Worm (Caenorhabditis elegans): Measurements from ENCODE around the gene F54C9.14.

Gene F54C9.14

DNA sequence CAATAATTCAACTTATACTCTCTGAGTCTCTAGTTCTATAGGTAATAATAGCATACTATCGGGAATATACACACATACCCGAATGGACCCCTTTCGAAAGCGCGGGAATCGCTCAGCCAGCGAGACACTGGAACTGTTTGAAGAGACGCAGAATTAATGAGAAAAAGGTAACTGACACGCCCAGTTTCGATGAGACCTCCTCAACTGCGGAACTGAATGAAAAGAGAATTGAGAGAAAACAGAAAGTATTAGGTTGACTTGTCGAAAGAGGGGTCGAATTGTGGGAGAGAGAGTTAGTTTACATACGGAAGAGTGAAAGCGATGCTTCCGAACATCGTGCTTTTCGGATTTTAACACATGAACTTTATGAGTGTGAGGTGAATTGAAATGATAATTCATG, 30.1 kb upstream of the F54C9.14 start:
- TF ChIP-seq klf-2 (GFP tag; conservative IDR thresholded peaks at IDR 0.05) (no peak), ztf-29 (GFP tag; IDR thresholded peaks at IDR 0.05) (no peak), ref-1 (GFP tag; conservative IDR thresholded peaks at IDR 0.05) (no peak), ztf-23 (GFP tag; IDR thresholded peaks at IDR 0.05) (no peak), cog-1 (tag; optimal IDR thresholded peaks at IDR 0.05) (no peak), tab-1 (GFP tag; IDR thresholded peaks at IDR 0.05) (no peak), T22C8.4 (GFP tag; IDR thresholded peaks at IDR 0.05) (no peak), med-1 (GFP tag; optimal IDR thresholded peaks at IDR 0.05; ENCODE audit: insufficient read depth) (no peak), flt-1 (GFP tag; IDR thresholded peaks at IDR 0.05) (no peak)

DNA sequence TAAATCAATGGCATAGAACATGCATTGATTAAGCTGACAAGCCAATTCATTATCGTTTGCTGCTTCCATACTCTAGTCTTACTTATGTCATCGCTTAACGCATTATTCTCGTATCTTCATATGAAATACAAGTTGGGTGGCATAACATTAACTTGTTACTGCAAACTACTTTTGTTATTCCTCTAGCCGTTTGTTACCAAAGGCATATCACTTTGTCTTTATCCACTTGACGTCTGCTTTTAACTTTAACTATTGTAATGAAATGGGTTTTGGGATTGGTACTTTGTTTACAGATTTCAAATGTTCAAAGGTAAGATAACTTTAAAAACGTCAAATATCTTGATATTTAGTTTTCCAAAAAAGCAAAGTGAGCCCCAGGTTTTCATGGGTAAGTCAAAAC, 26.0 kb upstream of the F54C9.14 start, which contains the start of gene W01C9.2:
Gene W01C9.2, plus strand, starts transcription at position 301 of the 400 bp plus-strand sequence.
- no peak for TF ChIP-seq flt-1 (GFP tag; IDR thresholded peaks at IDR 0.05)
- no peak for TF ChIP-seq cog-1 (tag; optimal IDR thresholded peaks at IDR 0.05)
- no peak for TF ChIP-seq klf-2 (GFP tag; conservative IDR thresholded peaks at IDR 0.05)
- no peak for TF ChIP-seq ztf-23 (GFP tag; IDR thresholded peaks at IDR 0.05)
- TF ChIP-seq med-1 (GFP tag; optimal IDR thresholded peaks at IDR 0.05; ENCODE audit: insufficient read depth), result no peak
- no peak for TF ChIP-seq ref-1 (GFP tag; conservative IDR thresholded peaks at IDR 0.05)
- TF ChIP-seq T22C8.4 (GFP tag; IDR thresholded peaks at IDR 0.05), result no peak
- TF ChIP-seq tab-1 (GFP tag; IDR thresholded peaks at IDR 0.05), result no peak
- TF ChIP-seq ztf-29 (GFP tag; IDR thresholded peaks at IDR 0.05), result no peak

DNA sequence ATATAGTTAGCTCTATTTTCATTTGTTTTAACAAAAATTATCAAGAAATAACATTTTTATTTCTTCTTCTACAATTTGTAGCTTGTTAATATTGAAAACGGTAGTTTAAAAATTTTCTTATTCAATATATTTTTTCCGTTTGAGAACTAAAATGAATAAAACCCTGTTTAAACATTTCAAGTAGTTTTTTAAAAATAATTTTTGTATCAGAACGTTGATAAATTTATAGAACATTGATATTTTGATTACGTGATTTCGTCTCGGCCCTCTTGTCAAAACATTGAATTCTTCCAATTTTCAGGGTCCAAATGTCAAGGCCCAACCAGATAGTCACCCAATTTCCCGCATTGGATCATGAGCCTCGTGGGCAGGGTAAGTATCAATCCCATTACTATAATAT, 21.7 kb upstream of the F54C9.14 start, which contains the start of gene pqn-73:
Gene pqn-73, plus strand, starts transcription at position 301 of the 400 bp plus-strand sequence.
- TF ChIP-seq flt-1 (GFP tag; IDR thresholded peaks at IDR 0.05), result no peak
- no peak for TF ChIP-seq cog-1 (tag; optimal IDR thresholded peaks at IDR 0.05)
- no peak for TF ChIP-seq med-1 (GFP tag; optimal IDR thresholded peaks at IDR 0.05; ENCODE audit: insufficient read depth)
- no peak for TF ChIP-seq T22C8.4 (GFP tag; IDR thresholded peaks at IDR 0.05)
- TF ChIP-seq ztf-29 (GFP tag; IDR thresholded peaks at IDR 0.05), result no peak
- TF ChIP-seq tab-1 (GFP tag; IDR thresholded peaks at IDR 0.05), result no peak
- no peak for TF ChIP-seq ztf-23 (GFP tag; IDR thresholded peaks at IDR 0.05)
- TF ChIP-seq ref-1 (GFP tag; conservative IDR thresholded peaks at IDR 0.05), result no peak
- TF ChIP-seq klf-2 (GFP tag; conservative IDR thresholded peaks at IDR 0.05), result no peak

DNA sequence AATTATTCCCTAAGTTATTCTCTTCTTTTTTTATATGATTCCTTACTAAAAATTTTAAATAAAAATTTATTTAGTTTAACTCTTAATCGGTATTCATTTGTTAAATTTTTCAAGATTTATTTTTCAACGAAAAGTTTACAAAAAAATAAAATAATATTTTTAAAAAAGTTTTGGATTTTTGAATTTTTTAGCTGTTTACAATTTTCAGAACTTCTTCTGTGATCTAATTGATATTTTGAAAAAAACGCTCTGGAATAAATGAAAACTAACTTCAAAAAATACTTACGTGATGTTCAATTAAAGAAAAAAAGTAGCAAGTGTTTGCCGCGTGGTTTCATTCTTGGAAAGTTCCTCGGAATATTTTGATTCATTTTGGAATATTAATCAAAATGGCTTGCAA, 16.8 kb upstream of the F54C9.14 start, which contains the start of gene decr-1.2:
Gene decr-1.2, plus strand, starts transcription at position 301 of the 400 bp plus-strand sequence.
- TF ChIP-seq flt-1 (GFP tag; IDR thresholded peaks at IDR 0.05), result no peak
- no peak for TF ChIP-seq cog-1 (tag; optimal IDR thresholded peaks at IDR 0.05)
- no peak for TF ChIP-seq ref-1 (GFP tag; conservative IDR thresholded peaks at IDR 0.05)
- TF ChIP-seq ztf-23 (GFP tag; IDR thresholded peaks at IDR 0.05), result no peak
- no peak for TF ChIP-seq med-1 (GFP tag; optimal IDR thresholded peaks at IDR 0.05; ENCODE audit: insufficient read depth)
- TF ChIP-seq klf-2 (GFP tag; conservative IDR thresholded peaks at IDR 0.05), result no peak
- no peak for TF ChIP-seq tab-1 (GFP tag; IDR thresholded peaks at IDR 0.05)
- TF ChIP-seq ztf-29 (GFP tag; IDR thresholded peaks at IDR 0.05), result no peak
- TF ChIP-seq T22C8.4 (GFP tag; IDR thresholded peaks at IDR 0.05), result no peak

DNA sequence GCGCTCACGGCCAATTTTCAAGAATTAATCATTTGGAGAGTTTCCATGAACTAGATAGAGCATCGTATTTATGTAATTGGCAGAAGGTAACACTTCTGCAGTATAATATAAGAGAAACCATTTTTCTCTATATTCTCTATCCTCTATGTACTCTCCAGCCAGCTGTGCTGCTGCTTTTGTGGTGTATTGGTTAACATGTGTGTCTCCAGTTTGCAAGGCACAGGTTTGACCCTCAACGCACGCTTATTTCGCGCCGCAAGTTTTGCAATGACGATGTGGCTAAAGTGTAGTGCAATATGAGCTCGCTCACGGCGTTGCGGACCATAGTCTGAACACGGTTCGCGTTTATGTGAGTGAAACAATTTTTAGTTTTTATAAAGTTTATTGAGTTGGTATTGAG, 15.1 kb upstream of the F54C9.14 start:
- TF ChIP-seq flt-1 (GFP tag; IDR thresholded peaks at IDR 0.05), result peak; percentile 92
- TF ChIP-seq ztf-23 (GFP tag; IDR thresholded peaks at IDR 0.05), result no peak; the same call in none of the 2 replicates
- peak; percentile 52 for TF ChIP-seq cog-1 (tag; optimal IDR thresholded peaks at IDR 0.05)
- TF ChIP-seq klf-2 (GFP tag; conservative IDR thresholded peaks at IDR 0.05), result peak; percentile 84
- peak; percentile 90 for TF ChIP-seq ref-1 (GFP tag; conservative IDR thresholded peaks at IDR 0.05)
- TF ChIP-seq tab-1 (GFP tag; IDR thresholded peaks at IDR 0.05), result peak; percentile 91
- TF ChIP-seq ztf-29 (GFP tag; IDR thresholded peaks at IDR 0.05), result peak; percentile 82
- peak; percentile 40 for TF ChIP-seq med-1 (GFP tag; optimal IDR thresholded peaks at IDR 0.05; ENCODE audit: insufficient read depth)
- peak; percentile 63; the same call in 1 of the 2 replicates for TF ChIP-seq T22C8.4 (GFP tag; IDR thresholded peaks at IDR 0.05)

DNA sequence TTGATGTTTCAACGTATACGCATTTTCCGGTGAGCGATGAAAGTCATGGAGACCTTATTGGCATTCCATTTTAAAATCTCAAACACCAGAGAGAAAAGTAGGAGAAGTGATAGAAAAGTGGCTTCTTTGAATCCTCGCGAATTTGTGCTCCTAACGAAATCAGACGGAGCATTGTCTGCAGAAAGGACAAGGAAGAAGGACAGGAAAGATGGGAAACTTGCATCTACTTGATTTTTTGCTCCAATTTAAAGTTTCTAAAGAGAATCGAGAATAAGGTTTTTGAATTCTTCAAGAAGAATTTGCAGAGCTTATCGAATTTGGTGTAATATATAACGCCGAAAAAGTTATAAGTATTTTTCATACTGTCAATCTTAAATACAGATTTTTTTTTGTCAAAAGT, 11.0 kb upstream of the F54C9.14 start:
- TF ChIP-seq tab-1 (GFP tag; IDR thresholded peaks at IDR 0.05) (no peak), med-1 (GFP tag; optimal IDR thresholded peaks at IDR 0.05; ENCODE audit: insufficient read depth) (no peak), klf-2 (GFP tag; conservative IDR thresholded peaks at IDR 0.05) (no peak), cog-1 (tag; optimal IDR thresholded peaks at IDR 0.05) (no peak), flt-1 (GFP tag; IDR thresholded peaks at IDR 0.05) (no peak), T22C8.4 (GFP tag; IDR thresholded peaks at IDR 0.05) (no peak), ztf-29 (GFP tag; IDR thresholded peaks at IDR 0.05) (no peak), ztf-23 (GFP tag; IDR thresholded peaks at IDR 0.05) (no peak), ref-1 (GFP tag; conservative IDR thresholded peaks at IDR 0.05) (no peak)

DNA sequence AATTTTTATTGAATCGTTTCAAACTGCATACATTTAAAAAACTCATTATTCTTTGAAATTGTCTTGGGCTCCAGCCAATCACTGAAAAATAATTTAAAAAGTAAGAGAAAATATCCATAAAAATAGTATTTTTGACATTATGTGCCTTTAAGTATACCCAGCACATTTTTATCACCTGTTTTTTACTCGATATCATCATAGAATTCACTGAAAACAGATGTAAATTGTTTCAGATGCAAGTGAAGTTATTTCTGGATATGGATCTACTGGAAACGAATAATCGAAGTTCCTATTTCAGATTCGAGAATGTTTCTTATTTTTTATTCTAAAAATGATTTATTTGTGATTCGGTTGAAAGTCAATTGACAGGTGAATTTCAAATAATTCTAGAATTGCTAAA, 7.5 kb upstream of the F54C9.14 start:
- no peak for TF ChIP-seq med-1 (GFP tag; optimal IDR thresholded peaks at IDR 0.05; ENCODE audit: insufficient read depth)
- TF ChIP-seq klf-2 (GFP tag; conservative IDR thresholded peaks at IDR 0.05), result no peak
- no peak for TF ChIP-seq ztf-23 (GFP tag; IDR thresholded peaks at IDR 0.05)
- TF ChIP-seq cog-1 (tag; optimal IDR thresholded peaks at IDR 0.05), result no peak
- TF ChIP-seq ztf-29 (GFP tag; IDR thresholded peaks at IDR 0.05), result no peak
- no peak for TF ChIP-seq T22C8.4 (GFP tag; IDR thresholded peaks at IDR 0.05)

DNA sequence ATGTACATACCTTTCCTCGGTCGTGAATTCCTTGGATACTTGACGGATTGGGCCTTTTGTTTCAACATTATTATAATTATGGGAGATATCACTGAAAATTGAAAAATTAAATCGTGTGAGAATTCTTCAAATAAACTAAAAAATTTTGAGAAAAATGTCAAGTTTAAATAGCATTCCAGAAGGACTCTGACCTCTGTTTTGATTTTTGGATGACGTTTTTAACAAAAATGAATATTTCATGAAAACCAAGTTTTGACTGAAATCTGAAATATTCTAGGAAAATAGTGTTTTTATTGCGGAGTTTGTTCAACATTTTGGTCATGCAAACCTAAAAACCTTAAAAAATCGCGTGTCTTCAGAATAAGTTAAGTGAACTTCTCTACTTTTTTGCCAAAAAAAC, 5.9 kb upstream of the F54C9.14 start, which contains the start of gene glb-27:
Gene glb-27, minus strand, starts transcription at position 101 of the 400 bp plus-strand sequence.
- TF ChIP-seq cog-1 (tag; optimal IDR thresholded peaks at IDR 0.05) (no peak), tab-1 (GFP tag; IDR thresholded peaks at IDR 0.05) (no peak), med-1 (GFP tag; optimal IDR thresholded peaks at IDR 0.05; ENCODE audit: insufficient read depth) (no peak), ref-1 (GFP tag; conservative IDR thresholded peaks at IDR 0.05) (no peak), ztf-23 (GFP tag; IDR thresholded peaks at IDR 0.05) (no peak), klf-2 (GFP tag; conservative IDR thresholded peaks at IDR 0.05) (no peak), ztf-29 (GFP tag; IDR thresholded peaks at IDR 0.05) (no peak), T22C8.4 (GFP tag; IDR thresholded peaks at IDR 0.05) (no peak), flt-1 (GFP tag; IDR thresholded peaks at IDR 0.05) (no peak)

DNA sequence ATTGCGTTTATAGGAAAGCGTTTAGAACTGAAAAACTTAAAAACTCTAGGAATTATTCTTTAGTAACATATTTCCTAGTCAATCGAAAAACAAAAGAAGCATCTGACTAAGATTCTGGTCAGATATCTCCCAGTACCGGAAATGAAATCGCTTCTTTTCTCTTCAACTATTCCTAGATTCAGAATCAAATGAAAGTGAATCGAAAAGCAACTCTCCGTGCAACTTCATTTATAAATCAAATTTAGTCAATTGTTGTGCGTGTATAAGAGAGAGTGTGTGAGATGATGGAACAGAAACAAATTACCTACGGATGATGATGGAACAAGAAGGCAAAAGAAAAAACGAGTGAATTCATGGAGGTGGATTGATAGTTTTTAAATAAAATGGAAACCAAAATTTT, 2.9 kb upstream of the F54C9.14 start:
- no peak for TF ChIP-seq ztf-29 (GFP tag; IDR thresholded peaks at IDR 0.05)
- no peak for TF ChIP-seq flt-1 (GFP tag; IDR thresholded peaks at IDR 0.05)
- TF ChIP-seq cog-1 (tag; optimal IDR thresholded peaks at IDR 0.05), result no peak
- TF ChIP-seq ztf-23 (GFP tag; IDR thresholded peaks at IDR 0.05), result no peak
- no peak for TF ChIP-seq klf-2 (GFP tag; conservative IDR thresholded peaks at IDR 0.05)
- no peak for TF ChIP-seq tab-1 (GFP tag; IDR thresholded peaks at IDR 0.05)

DNA sequence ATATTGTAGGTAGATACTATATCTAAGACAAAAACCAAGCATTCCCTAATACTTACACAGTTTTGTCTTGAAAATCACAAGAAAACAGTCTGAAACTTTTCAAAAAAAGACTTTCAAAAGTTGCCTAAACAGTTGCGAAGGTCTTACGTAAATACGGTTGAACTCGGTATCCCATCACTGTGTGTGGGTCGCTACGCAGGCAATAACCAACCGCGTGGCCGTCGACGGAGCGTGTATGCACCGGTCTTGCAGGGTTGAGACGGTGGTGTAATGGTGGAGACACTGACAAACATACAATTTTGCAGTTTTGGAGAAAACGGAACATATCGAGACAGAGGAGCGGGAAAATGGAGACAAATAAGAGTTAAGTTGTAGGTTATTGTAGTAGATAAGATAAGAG, 875 bp upstream of the F54C9.14 start, which contains the start of gene iff-2:
Gene iff-2, minus strand, starts transcription at position 141 of the 400 bp plus-strand sequence.
- TF ChIP-seq flt-1 (GFP tag; IDR thresholded peaks at IDR 0.05), result peak; percentile 89
- peak; percentile 46 for TF ChIP-seq ref-1 (GFP tag; conservative IDR thresholded peaks at IDR 0.05)
- peak; percentile 16; the same call in 1 of the 2 replicates for TF ChIP-seq ztf-29 (GFP tag; IDR thresholded peaks at IDR 0.05)
- TF ChIP-seq ztf-23 (GFP tag; IDR thresholded peaks at IDR 0.05), result peak; percentile 92
- TF ChIP-seq med-1 (GFP tag; optimal IDR thresholded peaks at IDR 0.05; ENCODE audit: insufficient read depth), result no peak
- TF ChIP-seq T22C8.4 (GFP tag; IDR thresholded peaks at IDR 0.05), result peak; percentile 52
- TF ChIP-seq klf-2 (GFP tag; conservative IDR thresholded peaks at IDR 0.05), result 0 out of 2 replicates have a peak, but pooled peaks have one; percentile 51
- TF ChIP-seq cog-1 (tag; optimal IDR thresholded peaks at IDR 0.05), result peak; percentile 97
- peak; percentile 24; the same call in 1 of the 2 replicates for TF ChIP-seq tab-1 (GFP tag; IDR thresholded peaks at IDR 0.05)

All from whole organism, midembryonic.